Worm (Caenorhabditis elegans) whole organism, mixed stage, embryonic: ENCODE results near the gene B0252.11.

Source experiments
- M03D4.4 ChIP-seq: sonication (generic microtip); optimal IDR thresholded peaks from 2 replicates; lab custom pipeline; 2017; ENCODE audit warnings: mild to moderate bottlenecking, missing genetic modification characterization, missing compliant biosample characterization
- blmp-1 ChIP-seq: fragments of 150-350 bp; optimal IDR thresholded peaks from 2 replicates; lab custom pipeline; 2014; ENCODE audit warnings: missing biosample characterization, missing genetic modification characterization
- ceh-39 ChIP-seq: fragments of 150-350 bp; optimal IDR thresholded peaks from 2 replicates; lab custom pipeline; 2014; ENCODE audit warnings: missing biosample characterization, missing genetic modification characterization
- ceh-43 ChIP-seq: fragments of 200-800 bp; sonication (Bioruptor generic); optimal IDR thresholded peaks from 2 replicates; lab custom pipeline; 2018; ENCODE audit warnings: mild to moderate bottlenecking, missing genetic modification characterization, moderate library complexity, missing compliant biosample characterization
- ceh-83 ChIP-seq: fragments of 200-800 bp; sonication (Bioruptor generic); optimal IDR thresholded peaks from 2 replicates; lab custom pipeline; 2018; ENCODE audit warnings: mild to moderate bottlenecking, missing genetic modification characterization, missing compliant biosample characterization
- ces-1 ChIP-seq: fragments of 150-350 bp; optimal IDR thresholded peaks from 2 replicates; lab custom pipeline; 2014; ENCODE audit warnings: missing biosample characterization, missing genetic modification reagents, missing genetic modification characterization
- cnd-1 ChIP-seq: fragments of 200-800 bp; sonication (Bioruptor generic); optimal IDR thresholded peaks from 2 replicates; lab custom pipeline; 2018; ENCODE audit warnings: mild to moderate bottlenecking, missing genetic modification characterization, missing compliant biosample characterization
- drap-1 ChIP-seq: fragments of 200-800 bp; sonication (Bioruptor generic); optimal IDR thresholded peaks from 3 replicates; lab custom pipeline; 2018; ENCODE audit warnings: mild to moderate bottlenecking, missing genetic modification characterization, missing compliant biosample characterization
- elt-1 ChIP-seq: sonication (generic microtip); optimal IDR thresholded peaks from 2 replicates; lab custom pipeline; 2017; ENCODE audit warnings: missing genetic modification characterization, mild to moderate bottlenecking, missing compliant biosample characterization, antibody characterized with exemption, moderate library complexity, borderline replicate concordance; ENCODE audit not compliant: insufficient read depth
- elt-3 ChIP-seq: fragments of 150-350 bp; optimal IDR thresholded peaks from 2 replicates; lab custom pipeline; 2014; ENCODE audit warnings: missing biosample characterization, missing genetic modification characterization
- flh-1 ChIP-seq: fragments of 200-800 bp; sonication (Bioruptor generic); optimal IDR thresholded peaks from 2 replicates; lab custom pipeline; 2018; ENCODE audit warnings: mild to moderate bottlenecking, missing genetic modification characterization, moderate library complexity, missing compliant biosample characterization
- ham-2 ChIP-seq: fragments of 200-800 bp; sonication (Bioruptor generic); optimal IDR thresholded peaks from 2 replicates; lab custom pipeline; 2018; ENCODE audit warnings: mild to moderate bottlenecking, missing genetic modification characterization, missing compliant biosample characterization
- hlh-1 ChIP-seq: fragments of 150-350 bp; optimal IDR thresholded peaks from 2 replicates; lab custom pipeline; 2014; ENCODE audit warnings: missing biosample characterization, missing genetic modification reagents, missing genetic modification characterization
- lin-13 ChIP-seq: fragments of 150-350 bp; optimal IDR thresholded peaks from 2 replicates; lab custom pipeline; 2014; ENCODE audit warnings: missing biosample characterization, missing genetic modification characterization
- lin-32 ChIP-seq: fragments of 200-800 bp; sonication (Bioruptor generic); optimal IDR thresholded peaks from 2 replicates; lab custom pipeline; 2018; ENCODE audit warnings: mild to moderate bottlenecking, missing genetic modification characterization, missing compliant biosample characterization
- lsy-2 ChIP-seq: fragments of 150-350 bp; optimal IDR thresholded peaks from 2 replicates; lab custom pipeline; 2014; ENCODE audit warnings: missing biosample characterization, missing genetic modification characterization
- mep-1 ChIP-seq: fragments of 150-350 bp; optimal IDR thresholded peaks from 2 replicates; lab custom pipeline; 2017; ENCODE audit warnings: missing biosample characterization, missing genetic modification reagents, missing genetic modification characterization, inconsistent platforms
- mls-2 ChIP-seq: sonication (generic microtip); optimal IDR thresholded peaks from 2 replicates; lab custom pipeline; 2016; ENCODE audit warnings: mild to moderate bottlenecking, missing genetic modification characterization, moderate library complexity, missing compliant biosample characterization
- nhr-12 ChIP-seq: fragments of 150-350 bp; optimal IDR thresholded peaks from 2 replicates; lab custom pipeline; 2014; ENCODE audit warnings: missing biosample characterization, missing genetic modification characterization
- nhr-2 ChIP-seq: fragments of 150-350 bp; optimal IDR thresholded peaks from 2 replicates; lab custom pipeline; 2014; ENCODE audit warnings: missing biosample characterization, missing genetic modification characterization
- nhr-28 ChIP-seq: fragments of 150-350 bp; optimal IDR thresholded peaks from 2 replicates; lab custom pipeline; 2014; ENCODE audit warnings: missing biosample characterization, missing genetic modification characterization
- pha-4 ChIP-seq: fragments of 150-350 bp; optimal IDR thresholded peaks from 2 replicates; lab custom pipeline; 2018; ENCODE audit warnings: missing biosample characterization, missing genetic modification reagents, missing genetic modification characterization
- sem-2 ChIP-seq: fragments of 200-800 bp; sonication (Bioruptor generic); optimal IDR thresholded peaks from 2 replicates; lab custom pipeline; 2018; ENCODE audit warnings: mild to moderate bottlenecking, missing genetic modification characterization, missing compliant biosample characterization
- snpc-4 ChIP-seq: fragments of 150-350 bp; optimal IDR thresholded peaks from 2 replicates; lab custom pipeline; 2014; ENCODE audit warnings: missing biosample characterization, missing genetic modification characterization
- tbx-8 ChIP-seq: fragments of 200-800 bp; sonication (Bioruptor generic); optimal IDR thresholded peaks from 2 replicates; lab custom pipeline; 2018; ENCODE audit warnings: mild to moderate bottlenecking, missing genetic modification characterization, moderate library complexity, missing compliant biosample characterization
- unc-120 ChIP-seq: sonication (generic microtip); optimal IDR thresholded peaks from 2 replicates; lab custom pipeline; 2017; ENCODE audit warnings: missing genetic modification characterization, missing compliant biosample characterization; ENCODE audit not compliant: poor library complexity, severe bottlenecking
- unc-62 ChIP-seq: fragments of 150-350 bp; optimal IDR thresholded peaks from 2 replicates; lab custom pipeline; 2014; ENCODE audit warnings: missing biosample characterization, missing genetic modification reagents, missing genetic modification characterization
- zip-8 ChIP-seq: fragments of 150-350 bp; optimal IDR thresholded peaks from 2 replicates; lab custom pipeline; 2014; ENCODE audit warnings: missing biosample characterization, missing genetic modification characterization
- ztf-11 ChIP-seq: fragments of 150-350 bp; optimal IDR thresholded peaks from 2 replicates; lab custom pipeline; 2014; ENCODE audit warnings: missing biosample characterization, missing genetic modification characterization

The B0252.11 gene

ce11 chrII:6888661-6889579 lies 28.7 kb downstream of the B0252.11 start:
- TF ChIP-seq ceh-39 (tag; lab: Kevin White, UChicago) (no peak), cnd-1 (tag; lab: Kevin White, UChicago) (no peak), M03D4.4 (no peak), nhr-12 (tag; lab: Kevin White, UChicago) (no peak), drap-1 (GFP tag; lab: Kevin White, UChicago) (no peak), blmp-1 (tag; lab: Kevin White, UChicago) (no peak), sem-2 (GFP tag; lab: Kevin White, UChicago) (no peak), nhr-2 (no peak), ceh-83 (GFP tag; lab: Kevin White, UChicago) (no peak), mls-2 (tag; lab: Kevin White, UChicago) (no peak), mep-1 (no peak), pha-4 (tag; lab: Kevin White, UChicago) (no peak), ham-2 (GFP tag; lab: Kevin White, UChicago) (no peak)

ce11 chrII:6888211-6888610 lies 29.4 kb downstream of the B0252.11 start:
- no peak for TF ChIP-seq snpc-4 (tag; lab: Kevin White, UChicago)
- no peak for TF ChIP-seq cnd-1 (tag; lab: Kevin White, UChicago)
- TF ChIP-seq, all 35 proteins: peak for 0

ce11 chrII:6887319-6888005 lies 30.1 kb downstream of the B0252.11 start, which contains the start of gene pmp-2:
Gene pmp-2 (minus strand): TSS chrII:6887805.
- TF ChIP-seq flh-1 (GFP tag; lab: Kevin White, UChicago): no peak
- TF ChIP-seq ceh-39 (tag; lab: Kevin White, UChicago): no peak
- TF ChIP-seq mls-2 (tag; lab: Kevin White, UChicago): no peak
- no peak for TF ChIP-seq sem-2 (GFP tag; lab: Kevin White, UChicago)
- no peak for TF ChIP-seq elt-3 (tag; lab: Kevin White, UChicago)
- TF ChIP-seq nhr-12 (tag; lab: Kevin White, UChicago): no peak
- no peak for TF ChIP-seq lin-13 (tag; lab: Kevin White, UChicago)
- no peak for TF ChIP-seq blmp-1 (tag; lab: Kevin White, UChicago)
- no peak for TF ChIP-seq nhr-28
- TF ChIP-seq pha-4 (tag; lab: Kevin White, UChicago): no peak
- TF ChIP-seq cnd-1 (tag; lab: Kevin White, UChicago): no peak
- TF ChIP-seq unc-120: no peak
- no peak for TF ChIP-seq elt-1
- no peak for TF ChIP-seq unc-62 (GFP tag; lab: Kevin White, UChicago)
- TF ChIP-seq ham-2 (GFP tag; lab: Kevin White, UChicago): no peak
- TF ChIP-seq drap-1 (GFP tag; lab: Kevin White, UChicago): no peak

ce11 chrII:6884568-6884967 lies 33.0 kb downstream of the B0252.11 start:
- TF ChIP-seq tbx-8 (GFP tag; lab: Kevin White, UChicago): no peak
- no peak for TF ChIP-seq flh-1 (GFP tag; lab: Kevin White, UChicago)
- TF ChIP-seq mls-2 (tag; lab: Kevin White, UChicago): no peak
- TF ChIP-seq elt-3 (tag; lab: Kevin White, UChicago): no peak
- no peak for TF ChIP-seq sem-2 (GFP tag; lab: Kevin White, UChicago)
- TF ChIP-seq unc-120: no peak
- TF ChIP-seq nhr-28: no peak
- no peak for TF ChIP-seq ceh-43
- no peak for TF ChIP-seq zip-8 (tag; lab: Kevin White, UChicago)
- TF ChIP-seq cnd-1 (tag; lab: Kevin White, UChicago): no peak
- TF ChIP-seq ces-1 (GFP tag; lab: Kevin White, UChicago): no peak
- no peak for TF ChIP-seq snpc-4 (tag; lab: Kevin White, UChicago)
- no peak for TF ChIP-seq ztf-11
- TF ChIP-seq blmp-1 (tag; lab: Kevin White, UChicago): no peak
- no peak for TF ChIP-seq lin-32 (GFP tag; lab: Kevin White, UChicago)
- no peak for TF ChIP-seq hlh-1 (tag; lab: Kevin White, UChicago)
- TF ChIP-seq nhr-12 (tag; lab: Kevin White, UChicago): no peak
- no peak for TF ChIP-seq lsy-2 (tag; lab: Kevin White, UChicago)
